Worm (Caenorhabditis elegans): Measurements from ENCODE around the gene M03E7.3.

ce11 chrV:5614724-5615123 lies at the start of gene M03E7.3:
- TF ChIP-seq unc-62 (GFP tag; optimal IDR thresholded peaks at IDR 0.05) (no peak), ZK546.5 (tag; optimal IDR thresholded peaks at IDR 0.05) (no peak), snpc-4 (tag; optimal IDR thresholded peaks at IDR 0.05) (no peak), lsy-2 (tag; optimal IDR thresholded peaks at IDR 0.05) (no peak), unc-39 (tag; optimal IDR thresholded peaks at IDR 0.05) (no peak), skn-1 (tag; optimal IDR thresholded peaks at IDR 0.05) (no peak), mab-5 (tag; optimal IDR thresholded peaks at IDR 0.05) (no peak), dmd-4 (tag; optimal IDR thresholded peaks at IDR 0.05) (no peak), ztf-4 (tag; optimal IDR thresholded peaks at IDR 0.05) (no peak), ama-1 (optimal IDR thresholded peaks at IDR 0.05) (no peak)

Data from whole organism, L2 larva.